Worm (Caenorhabditis elegans) whole organism, young adult: Measurements from ENCODE around the gene F15H10.10.

Experiments used
- B0261.1 ChIP-seq: sonication (generic microtip); optimal IDR thresholded peaks from 2 replicates; lab custom pipeline; 2016; ENCODE audit warnings: mild to moderate bottlenecking, missing genetic modification characterization, moderate library complexity, missing compliant biosample characterization
- athp-1 ChIP-seq: sonication (generic microtip); optimal IDR thresholded peaks from 2 replicates; lab custom pipeline; 2017; ENCODE audit warnings: mild to moderate bottlenecking, missing genetic modification characterization, missing compliant biosample characterization
- attf-6 ChIP-seq: fragments of 200-800 bp; sonication (Bioruptor generic); IDR thresholded peaks from 2 replicates; pipeline ENCODE4 v1.3.6; 2022; ENCODE audit warnings: missing genetic modification reagents, missing genetic modification characterization, missing compliant biosample characterization
- efl-1 ChIP-seq: fragments of 150-350 bp; optimal IDR thresholded peaks from 2 replicates; lab custom pipeline; 2014; ENCODE audit warnings: missing biosample characterization, missing genetic modification reagents, missing genetic modification characterization
- nfya-1 ChIP-seq: sonication (generic microtip); optimal IDR thresholded peaks from 2 replicates; lab custom pipeline; 2017; ENCODE audit warnings: antibody characterized with exemption, missing compliant biosample characterization, missing genetic modification characterization, borderline replicate concordance; ENCODE audit not compliant: insufficient read depth
- snpc-4 ChIP-seq, 5 experiments: fragments of 150-350 bp in 1 of 5; sonication (generic microtip) in 4 of 5; optimal IDR thresholded peaks; 2 replicates each; lab custom pipeline; 2014 to 2018; ENCODE audit warnings: missing genetic modification characterization in 5 of 5, missing biosample characterization in 3 of 5, antibody characterized with exemption in 2 of 5, mild to moderate bottlenecking in 2 of 5, missing compliant biosample characterization in 2 of 5, missing genotype in 2 of 5, moderate library complexity in 2 of 5, missing genetic modification reagents in 1 of 5
- unc-130 ChIP-seq: sonication (generic microtip); optimal IDR thresholded peaks from 2 replicates; lab custom pipeline; 2016; ENCODE audit warnings: missing genetic modification reagents, missing genetic modification characterization, missing compliant biosample characterization
- ztf-26 ChIP-seq: sonication (generic microtip); optimal IDR thresholded peaks from 2 replicates; lab custom pipeline; 2017; ENCODE audit warnings: missing genetic modification characterization, missing compliant biosample characterization

DNA sequence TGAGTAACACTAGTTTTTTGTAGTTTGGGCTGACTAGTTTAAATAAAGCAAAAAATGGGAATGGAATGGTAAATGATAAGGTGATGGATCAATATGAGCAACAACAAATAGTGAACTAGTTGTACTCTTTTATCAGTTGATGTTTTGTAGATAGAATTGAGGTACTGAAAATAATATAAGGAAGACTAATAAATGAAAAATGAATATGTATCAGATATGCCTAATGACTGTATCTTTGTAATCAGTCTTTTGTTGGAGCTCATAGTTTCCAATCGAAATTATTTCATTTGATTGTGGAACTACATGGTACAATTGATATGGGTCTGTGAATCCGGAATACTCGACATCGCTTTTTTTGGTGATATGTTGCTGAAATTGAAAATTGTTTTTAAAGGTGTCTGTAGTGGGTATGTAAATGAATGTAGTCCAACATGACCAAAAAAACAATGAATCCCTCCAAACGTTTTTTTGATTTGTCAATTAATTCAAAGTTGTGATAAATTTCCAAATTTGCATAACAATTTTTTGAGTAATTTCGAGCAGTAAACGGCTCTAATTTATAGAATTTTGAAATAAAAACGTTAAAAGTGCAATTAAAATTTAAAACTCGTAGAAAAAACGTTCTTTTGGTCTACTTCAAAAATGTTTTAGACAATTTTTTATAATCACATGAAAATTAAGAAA is 6.7 kb downstream of the F15H10.10 start, which contains the start of gene F15H10.12:
- TF ChIP-seq attf-6 (no peak), B0261.1 (tag; lab: Kevin White, UChicago) (no peak), nfya-1 (tag; lab: Kevin White, UChicago) (no peak), ztf-26 (no peak), efl-1 (GFP tag; lab: Kevin White, UChicago) (no peak), athp-1 (tag; lab: Kevin White, UChicago) (no peak), unc-130 (GFP tag; lab: Kevin White, UChicago) (no peak), snpc-4 (GFP tag; optimal IDR thresholded peaks at IDR 0.05; lab: Kevin White, UChicago) (no peak), snpc-4 (tag; optimal IDR thresholded peaks at IDR 0.05; lab: Kevin White, UChicago) (no peak)
